Fruit fly (Drosophila melanogaster): Measurements from ENCODE around the gene Prp16.
A peak's percentile ranks its signal among the peaks of the same experiment; 100 is the strongest.

Prp16 gene

dm6 chrX:14172524-14172923 lies 28.6 kb upstream of the Prp16 start, which contains the start of gene betaNACtes1:
betaNACtes1 (minus strand) TSS chrX:14172624.
- TF ChIP-seq acj6 (GFP tag; optimal IDR thresholded peaks at IDR 0.05) (no peak), dsx (GFP tag; optimal IDR thresholded peaks at IDR 0.05; ENCODE audit: poor library complexity, severe bottlenecking) (no peak), CG10669 (GFP tag; optimal IDR thresholded peaks at IDR 0.05) (no peak), Lpt (GFP tag; optimal IDR thresholded peaks at IDR 0.05) (no peak), CG7368 (GFP tag; optimal IDR thresholded peaks at IDR 0.05) (no peak), CG8119 (GFP tag; IDR thresholded peaks at IDR 0.05) (no peak)

dm6 chrX:14173654-14174053 lies 27.5 kb upstream of the Prp16 start:
- TF ChIP-seq CG4318 (GFP tag; optimal IDR thresholded peaks at IDR 0.05) = no peak
- TF ChIP-seq CG32006 (GFP tag; optimal IDR thresholded peaks at IDR 0.05) = no peak
- no peak for TF ChIP-seq eg (GFP tag; IDR thresholded peaks at IDR 0.05)
- no peak for TF ChIP-seq Sox102F (GFP tag; optimal IDR thresholded peaks at IDR 0.05)
- TF ChIP-seq pdm3 (GFP tag; optimal IDR thresholded peaks at IDR 0.05) = no peak
- no peak for TF ChIP-seq Eip78C (GFP tag)
- TF ChIP-seq CG8632 (GFP tag; optimal IDR thresholded peaks at IDR 0.05) = no peak
- no peak for TF ChIP-seq CG6808 (GFP tag; optimal IDR thresholded peaks at IDR 0.05)
- TF ChIP-seq CG15336 (GFP tag; IDR thresholded peaks at IDR 0.05) = no peak
- TF ChIP-seq Blimp-1 (GFP tag; optimal IDR thresholded peaks at IDR 0.05) = no peak
- no peak for TF ChIP-seq Hr38 (GFP tag; optimal IDR thresholded peaks at IDR 0.05)

dm6 chrX:14174456-14174855 lies 26.7 kb upstream of the Prp16 start, which contains the start of gene CG1368:
CG1368 (plus strand) TSS chrX:14174756.
- TF ChIP-seq net (GFP tag; optimal IDR thresholded peaks at IDR 0.05) (no peak), CG6163 (GFP tag; IDR thresholded peaks at IDR 0.05) (no peak)

DNA sequence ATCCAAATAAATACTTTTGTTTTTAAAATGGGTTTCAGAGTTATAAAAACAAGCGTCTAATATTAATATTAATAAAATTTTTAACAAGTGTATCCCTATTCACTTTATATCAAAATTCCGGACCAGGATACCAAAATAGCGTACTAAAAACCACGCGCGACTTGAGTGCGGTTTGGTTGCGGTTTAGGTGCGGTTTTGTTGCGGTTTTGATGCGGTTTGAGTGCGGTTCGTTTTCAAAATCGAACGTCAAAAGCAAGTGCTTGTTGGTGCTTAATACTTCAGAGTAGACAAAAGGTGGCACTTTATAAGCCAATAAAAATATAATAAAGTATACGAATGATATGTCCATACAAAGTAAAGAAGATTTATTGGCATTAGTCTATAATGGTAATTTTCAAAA lies 25.5 kb upstream of the Prp16 start:
- TF ChIP-seq pdm3 (GFP tag; optimal IDR thresholded peaks at IDR 0.05) = no peak
- no peak for TF ChIP-seq CG4318 (GFP tag; optimal IDR thresholded peaks at IDR 0.05)
- TF ChIP-seq CG34406 (GFP tag; optimal IDR thresholded peaks at IDR 0.05) = no peak
- no peak for TF ChIP-seq Eip93F (GFP tag; optimal IDR thresholded peaks at IDR 0.05)
- TF ChIP-seq CG7368 (GFP tag; optimal IDR thresholded peaks at IDR 0.05) = no peak
- no peak for TF ChIP-seq fd59A (GFP tag; optimal IDR thresholded peaks at IDR 0.05)
- no peak for TF ChIP-seq fkh (GFP tag; optimal IDR thresholded peaks at IDR 0.05)
- TF ChIP-seq Lpt (GFP tag; optimal IDR thresholded peaks at IDR 0.05) = no peak
- no peak for TF ChIP-seq vri (GFP tag; optimal IDR thresholded peaks at IDR 0.05)
- no peak for TF ChIP-seq CG9139 (GFP tag; optimal IDR thresholded peaks at IDR 0.05)
- TF ChIP-seq CG6276 (GFP tag; optimal IDR thresholded peaks at IDR 0.05) = no peak
- TF ChIP-seq esn (GFP tag; optimal IDR thresholded peaks at IDR 0.05) = no peak
- no peak for TF ChIP-seq Gug (GFP tag; IDR thresholded peaks at IDR 0.05)
- no peak for TF ChIP-seq Hr38 (GFP tag; optimal IDR thresholded peaks at IDR 0.05)
- no peak for TF ChIP-seq CG11762 (GFP tag; optimal IDR thresholded peaks at IDR 0.05; ENCODE audit: insufficient read depth)
- TF ChIP-seq Sox15 (GFP tag; optimal IDR thresholded peaks at IDR 0.05) = no peak
- no peak for TF ChIP-seq OdsH (GFP tag; optimal IDR thresholded peaks at IDR 0.05)
- TF ChIP-seq CG3032 (tag; optimal IDR thresholded peaks at IDR 0.05) = no peak

DNA sequence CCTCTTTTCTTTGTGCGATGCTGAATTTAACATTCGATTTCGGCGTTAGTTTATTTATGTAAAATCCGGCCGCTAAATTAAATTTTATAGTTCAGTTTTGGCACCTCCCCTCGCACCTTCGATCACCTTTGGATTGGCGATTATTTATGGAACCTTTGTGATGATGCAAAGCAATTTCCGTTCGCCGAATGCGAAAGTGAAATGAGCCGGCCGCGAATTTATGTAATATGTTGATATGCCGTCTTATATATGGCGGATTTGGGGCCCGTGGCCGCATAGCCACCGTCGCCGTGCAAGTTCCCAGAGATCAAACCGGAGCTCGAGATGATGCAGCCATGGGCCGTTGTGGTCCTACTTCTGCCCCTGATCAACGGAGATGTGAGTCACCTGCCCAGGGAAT lies 24.5 kb upstream of the Prp16 start, which contains the start of gene CG11581:
TSS of gene CG11581 (plus strand) at position 301 of the 400 bp plus-strand sequence.
- TF ChIP-seq net (GFP tag; optimal IDR thresholded peaks at IDR 0.05) (no peak), svp (GFP tag) (peak; percentile 4)

DNA sequence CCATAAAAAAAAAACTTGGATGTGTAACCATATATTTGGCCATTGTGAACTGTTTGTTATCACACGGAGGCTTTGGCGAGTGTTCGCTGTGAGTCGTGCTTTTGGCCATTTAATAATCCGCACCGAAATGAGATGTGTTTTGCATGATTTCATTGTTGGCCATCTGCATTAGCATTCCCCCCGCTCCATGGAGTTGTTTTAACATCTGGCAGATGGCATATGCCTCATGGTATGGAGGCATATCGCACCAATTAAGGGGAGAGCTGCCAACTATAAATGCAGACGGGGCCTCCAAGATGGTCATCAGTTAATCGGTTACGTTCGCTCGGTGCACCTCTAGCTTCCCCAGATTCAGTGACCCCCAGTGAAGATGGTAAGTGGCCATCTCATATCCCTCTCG lies 20.4 kb upstream of the Prp16 start, which contains the start of gene CG11584:
TSS of gene CG11584 (plus strand) at position 301 of the 400 bp plus-strand sequence.
- no peak for TF ChIP-seq CG6808 (GFP tag; optimal IDR thresholded peaks at IDR 0.05)
- no peak for TF ChIP-seq CG6276 (GFP tag; optimal IDR thresholded peaks at IDR 0.05)
- TF ChIP-seq ss (GFP tag; optimal IDR thresholded peaks at IDR 0.05) = no peak
- no peak for TF ChIP-seq cyc (GFP tag; optimal IDR thresholded peaks at IDR 0.05)
- no peak for TF ChIP-seq CG11762 (GFP tag; optimal IDR thresholded peaks at IDR 0.05; ENCODE audit: insufficient read depth)
- TF ChIP-seq lz (GFP tag; optimal IDR thresholded peaks at IDR 0.05) = no peak
- TF ChIP-seq svp (GFP tag) = no peak
- TF ChIP-seq vri (GFP tag; optimal IDR thresholded peaks at IDR 0.05) = no peak
- TF ChIP-seq Sox15 (GFP tag; optimal IDR thresholded peaks at IDR 0.05) = no peak
- no peak for TF ChIP-seq CG3032 (tag; optimal IDR thresholded peaks at IDR 0.05)
- TF ChIP-seq fd85E (GFP tag; optimal IDR thresholded peaks at IDR 0.05) = no peak
- no peak for TF ChIP-seq topi (GFP tag; optimal IDR thresholded peaks at IDR 0.05)

Measured in whole organism, prepupa.